Fruit fly (Drosophila melanogaster): ENCODE measurements around the gene CG10477.

dm6 chr3L:6034511-6034910 is at the start of gene CG10477:
- no peak for TF ChIP-seq sage (GFP tag; optimal IDR thresholded peaks at IDR 0.05)
- TF ChIP-seq usp (GFP tag; optimal IDR thresholded peaks at IDR 0.05): no peak
- TF ChIP-seq N (GFP tag; optimal IDR thresholded peaks at IDR 0.05): no peak
- no peak for TF ChIP-seq CrebA (GFP tag; optimal IDR thresholded peaks at IDR 0.05; ENCODE audit: borderline replicate concordance)
- no peak for TF ChIP-seq h (GFP tag; optimal IDR thresholded peaks at IDR 0.05)

Data from whole organism, wandering third instar larva.